Worm (Caenorhabditis elegans) whole organism, L4 larva: ENCODE measurements around the gene C15H9.9.

Source experiments
- T26A8.4 ChIP-seq: fragments of 200-800 bp; sonication (Bioruptor generic); IDR thresholded peaks from 2 replicates; pipeline ENCODE4 v1.3.6; 2022; ENCODE audit warnings: missing genetic modification characterization, missing compliant biosample characterization
- ama-1 ChIP-seq: fragments of 150-350 bp; optimal IDR thresholded peaks from 2 replicates; lab custom pipeline; 2014; ENCODE audit warnings: inconsistent platforms, mixed read lengths
- ceh-82 ChIP-seq: sonication (generic microtip); optimal IDR thresholded peaks from 2 replicates; lab custom pipeline; 2017; ENCODE audit warnings: missing biosample characterization, missing genetic modification characterization
- dmd-9 ChIP-seq: fragments of 200-800 bp; sonication (Bioruptor generic); IDR thresholded peaks from 2 replicates; pipeline ENCODE4 v1.3.6; 2022; ENCODE audit warnings: missing genetic modification reagents, missing genetic modification characterization, missing compliant biosample characterization
- mes-2 ChIP-seq: sonication (generic microtip); optimal IDR thresholded peaks from 2 replicates; lab custom pipeline; 2016; ENCODE audit warnings: missing genotype, mild to moderate bottlenecking, missing genetic modification characterization, missing compliant biosample characterization; ENCODE audit not compliant: poor library complexity, severe bottlenecking
- nhr-237 ChIP-seq: sonication (generic microtip); optimal IDR thresholded peaks from 2 replicates; lab custom pipeline; 2017; ENCODE audit warnings: missing biosample characterization, missing genetic modification characterization
- nhr-28 ChIP-seq: fragments of 150-350 bp; optimal IDR thresholded peaks from 2 replicates; lab custom pipeline; 2014; ENCODE audit warnings: missing biosample characterization, missing genetic modification characterization
- nhr-41 ChIP-seq: fragments of 200-800 bp; sonication (Bioruptor generic); IDR thresholded peaks from 2 replicates; pipeline ENCODE4 v1.3.6; 2022; ENCODE audit warnings: missing genetic modification reagents, missing genetic modification characterization, missing compliant biosample characterization
- nhr-6 ChIP-seq: fragments of 150-350 bp; optimal IDR thresholded peaks from 2 replicates; lab custom pipeline; 2014; ENCODE audit warnings: missing biosample characterization, missing genetic modification characterization
- pha-4 ChIP-seq, 2 experiments: fragments of 150-350 bp in 1 of 2; fragments of 200-800 bp in 1 of 2; sonication (Bioruptor generic) in 1 of 2; IDR thresholded peaks in 1 of 2; optimal IDR thresholded peaks in 1 of 2; 2 replicates each; pipeline versions ENCODE4 v1.3.6 to Lab custom; 2014 to 2022; ENCODE audit warnings: missing genetic modification characterization in 2 of 2, missing genetic modification reagents in 2 of 2, missing biosample characterization in 1 of 2, missing compliant biosample characterization in 1 of 2
- php-3 ChIP-seq: fragments of 200-800 bp; sonication (Bioruptor generic); IDR thresholded peaks from 2 replicates; pipeline ENCODE4 v1.3.6; 2022; ENCODE audit warnings: missing genetic modification reagents, missing genetic modification characterization, missing compliant biosample characterization
- unc-39 ChIP-seq: sonication (generic microtip); optimal IDR thresholded peaks from 2 replicates; lab custom pipeline; 2017; ENCODE audit warnings: missing biosample characterization, missing genetic modification characterization

ce11 chrX:6090779-6091178, 37.3 kb downstream of the C15H9.9 start:
- no peak for TF ChIP-seq php-3
- no peak for TF ChIP-seq nhr-6 (tag; lab: Kevin White, UChicago)
- no peak for TF ChIP-seq nhr-237 (tag; lab: Kevin White, UChicago)
- TF ChIP-seq unc-39 = no peak
- TF ChIP-seq T26A8.4 (GFP tag; lab: Robert Waterston, UW) = no peak
- no peak for TF ChIP-seq dmd-9 (GFP tag; lab: Robert Waterston, UW)
- TF ChIP-seq mes-2 (tag; lab: Kevin White, UChicago) = no peak
- no peak for TF ChIP-seq ceh-82 (tag; lab: Kevin White, UChicago)
- no peak for TF ChIP-seq pha-4 (GFP tag; IDR thresholded peaks at IDR 0.05; lab: Robert Waterston, UW)
- no peak for TF ChIP-seq pha-4 (tag; optimal IDR thresholded peaks at IDR 0.05; lab: Kevin White, UChicago)
- TF ChIP-seq ama-1 (lab: Kevin White, UChicago) = no peak
- TF ChIP-seq nhr-41 (GFP tag; lab: Robert Waterston, UW) = no peak
- TF ChIP-seq nhr-28 = no peak
